Fruit fly (Drosophila melanogaster): ENCODE data around the gene CG31323.
A peak's percentile ranks its signal among the peaks of the same experiment; 100 is the strongest.

Gene CG31323

dm6 chr3R:26228026-26228635, 57.5 kb downstream of the CG31323 start (continued):
- TF ChIP-seq Oaz (GFP tag; IDR thresholded peaks at IDR 0.05) (peak; percentile 51; the same call in 1 of the 2 replicates), CG5180 (GFP tag; optimal IDR thresholded peaks at IDR 0.05) (peak; percentile 84), nom (GFP tag; optimal IDR thresholded peaks at IDR 0.05) (no peak), rib (GFP tag; IDR thresholded peaks at IDR 0.05) (peak; percentile 94), CG43689 (GFP tag; IDR thresholded peaks at IDR 0.05) (peak; percentile 76), CG10274 (GFP tag; optimal IDR thresholded peaks at IDR 0.05) (peak; percentile 87), sug (tag; optimal IDR thresholded peaks at IDR 0.05) (peak; percentile 74), tx (GFP tag; optimal IDR thresholded peaks at IDR 0.05) (peak; percentile 72), stwl (tag; optimal IDR thresholded peaks at IDR 0.05) (peak; percentile 11), Ada2b (GFP tag; IDR thresholded peaks at IDR 0.05) (peak; percentile 60; the same call in 1 of the 2 replicates), lov (optimal IDR thresholded peaks at IDR 0.05) (no peak), lov (GFP tag; IDR thresholded peaks at IDR 0.05) (peak; percentile 90), Camta (GFP tag; optimal IDR thresholded peaks at IDR 0.05) (peak; percentile 89), CG6765 (GFP tag; optimal IDR thresholded peaks at IDR 0.05) (peak; percentile 66), tna (GFP tag; IDR thresholded peaks at IDR 0.05; ENCODE audit: partially characterized antibody) (no peak), CG5245 (GFP tag; optimal IDR thresholded peaks at IDR 0.05) (peak; percentile 60), phol (tag; optimal IDR thresholded peaks at IDR 0.05) (no peak), cwo (GFP tag; optimal IDR thresholded peaks at IDR 0.05) (peak; percentile 78), lmd (GFP tag; IDR thresholded peaks at IDR 0.05) (0 out of 2 replicates have a peak, but pooled peaks have one; percentile 20), sc (optimal IDR thresholded peaks at IDR 0.05) (no peak), sc (GFP tag; optimal IDR thresholded peaks at IDR 0.05) (peak; percentile 93), CG12236 (GFP tag; optimal IDR thresholded peaks at IDR 0.05) (peak; percentile 89), gsb-n (tag; optimal IDR thresholded peaks at IDR 0.05) (peak; percentile 87), dpn (GFP tag; optimal IDR thresholded peaks at IDR 0.05) (peak; percentile 57 to 87), CG6813 (GFP tag; optimal IDR thresholded peaks at IDR 0.05) (peak; percentile 91), CG13287 (GFP tag; IDR thresholded peaks at IDR 0.05; ENCODE audit: partially characterized antibody) (no peak), Sox102F (GFP tag; optimal IDR thresholded peaks at IDR 0.05) (peak; percentile 74), cas (GFP tag; IDR thresholded peaks at IDR 0.05) (peak; percentile 63; the same call in 1 of the 2 replicates), CG12942 (GFP tag; optimal IDR thresholded peaks at IDR 0.05) (peak; percentile 88), HLH4C (GFP tag; IDR thresholded peaks at IDR 0.05; ENCODE audit: partially characterized antibody) (no peak), btn (GFP tag; optimal IDR thresholded peaks at IDR 0.05) (peak; percentile 67), CG14050 (GFP tag; IDR thresholded peaks at IDR 0.05) (peak; percentile 49; the same call in 1 of the 3 replicates), Drgx (GFP tag; IDR thresholded peaks at IDR 0.05) (no peak), CG3995 (GFP tag; optimal IDR thresholded peaks at IDR 0.05) (peak; percentile 62), Jarid2 (GFP tag; optimal IDR thresholded peaks at IDR 0.05) (peak; percentile 66), CG8089 (GFP tag; optimal IDR thresholded peaks at IDR 0.05) (peak; percentile 91), nerfin-2 (GFP tag; IDR thresholded peaks at IDR 0.05; ENCODE audit: partially characterized antibody) (no peak), YL-1 (GFP tag; optimal IDR thresholded peaks at IDR 0.05) (peak; percentile 78), seq (GFP tag; IDR thresholded peaks at IDR 0.05) (peak; percentile 87), CG6689 (GFP tag; IDR thresholded peaks at IDR 0.05) (peak; percentile 47; the same call in 1 of the 2 replicates), jing (GFP tag; optimal IDR thresholded peaks at IDR 0.05) (peak; percentile 56), Dfd (GFP tag; optimal IDR thresholded peaks at IDR 0.05) (no peak), klu (GFP tag; IDR thresholded peaks at IDR 0.05) (peak; percentile 67), usp (GFP tag; optimal IDR thresholded peaks at IDR 0.05) (no peak), Gug (GFP tag; IDR thresholded peaks at IDR 0.05) (no peak; the same call in 3 of the 4 replicates), pan (optimal IDR thresholded peaks at IDR 0.05) (no peak), pan (GFP tag; optimal IDR thresholded peaks at IDR 0.05 in 1 of 2, IDR thresholded peaks at IDR 0.05 in 1 of 2) (peak in 1 of 2 experiments; percentile 74), psq (GFP tag; optimal IDR thresholded peaks at IDR 0.05) (peak; percentile 74), abd-A (tag; optimal IDR thresholded peaks at IDR 0.05) (no peak), CG8359 (GFP tag; optimal IDR thresholded peaks at IDR 0.05; ENCODE audit: borderline replicate concordance) (peak; percentile 48)
